Fruit fly (Drosophila melanogaster) whole organism, prepupa: ENCODE data around the gene CG11723.
A peak's percentile ranks its signal among the peaks of the same experiment; 100 is the strongest.

ENCODE experiments used
- Blimp-1 ChIP-seq: fragments of 200-800 bp; sonication (Bioruptor generic); optimal IDR thresholded peaks from 3 replicates; lab custom pipeline; 2017; ENCODE audit warnings: missing biosample characterization, missing genetic modification characterization, mild to moderate bottlenecking, moderate library complexity, missing genetic modification reagents
- CG10669 ChIP-seq: fragments of 200-800 bp; sonication (Bioruptor generic); optimal IDR thresholded peaks from 3 replicates; lab custom pipeline; 2018; ENCODE audit warnings: missing biosample characterization, mild to moderate bottlenecking, missing genetic modification characterization, moderate library complexity
- CG11294 ChIP-seq: fragments of 200-800 bp; sonication (Bioruptor generic); IDR thresholded peaks from 2 replicates; pipeline ENCODE4 v1.3.6; 2022; ENCODE audit warnings: missing biosample characterization, missing genetic modification characterization
- CG11762 ChIP-seq: fragments of 200-800 bp; sonication (Bioruptor generic); optimal IDR thresholded peaks from 3 replicates; lab custom pipeline; 2016; ENCODE audit warnings: missing biosample characterization, missing genetic modification characterization; ENCODE audit not compliant: insufficient read depth
- CG11902 ChIP-seq: fragments of 200-800 bp; sonication (Bioruptor generic); optimal IDR thresholded peaks from 3 replicates; lab custom pipeline; 2016; ENCODE audit warnings: missing biosample characterization, missing genetic modification characterization
- CG15336 ChIP-seq: fragments of 200-800 bp; sonication (Bioruptor generic); IDR thresholded peaks from 2 replicates; pipeline ENCODE4 v1.3.6; 2022; ENCODE audit warnings: missing biosample characterization, missing genetic modification characterization
- CG1621 ChIP-seq: fragments of 200-800 bp; sonication (Bioruptor generic); optimal IDR thresholded peaks from 3 replicates; lab custom pipeline; 2018; ENCODE audit warnings: missing biosample characterization, mild to moderate bottlenecking, missing genetic modification characterization
- CG16779 ChIP-seq: fragments of 200-800 bp; sonication (Bioruptor generic); optimal IDR thresholded peaks from 3 replicates; lab custom pipeline; 2017; ENCODE audit warnings: missing biosample characterization, mild to moderate bottlenecking, missing genetic modification characterization
- CG31627 ChIP-seq: fragments of 200-800 bp; sonication (Bioruptor generic); optimal IDR thresholded peaks from 3 replicates; lab custom pipeline; 2016; ENCODE audit warnings: missing biosample characterization, missing genetic modification characterization
- CG32006 ChIP-seq: fragments of 200-800 bp; sonication (Bioruptor generic); optimal IDR thresholded peaks from 3 replicates; lab custom pipeline; 2017; ENCODE audit warnings: missing biosample characterization, mild to moderate bottlenecking, missing genetic modification characterization
- CG3919 ChIP-seq: fragments of 200-800 bp; sonication (Bioruptor generic); optimal IDR thresholded peaks from 3 replicates; lab custom pipeline; 2016; ENCODE audit warnings: missing biosample characterization, missing genetic modification characterization
- CG4318 ChIP-seq: fragments of 200-800 bp; sonication (Bioruptor generic); optimal IDR thresholded peaks from 3 replicates; lab custom pipeline; 2017; ENCODE audit warnings: missing biosample characterization, mild to moderate bottlenecking, missing genetic modification characterization
- CG6163 ChIP-seq: fragments of 200-800 bp; sonication (Bioruptor generic); IDR thresholded peaks from 3 replicates; pipeline ENCODE4 v1.3.6; 2022; ENCODE audit warnings: missing biosample characterization, missing genetic modification characterization
- CG6276 ChIP-seq: fragments of 200-800 bp; sonication (Bioruptor generic); optimal IDR thresholded peaks from 2 replicates; lab custom pipeline; 2017; ENCODE audit warnings: missing biosample characterization, mild to moderate bottlenecking, missing genetic modification characterization
- CG6792 ChIP-seq: fragments of 200-800 bp; sonication (Bioruptor generic); optimal IDR thresholded peaks from 3 replicates; lab custom pipeline; 2016; ENCODE audit warnings: missing biosample characterization, missing genetic modification characterization
- CG6808 ChIP-seq: fragments of 200-800 bp; sonication (Bioruptor generic); optimal IDR thresholded peaks from 3 replicates; lab custom pipeline; 2017; ENCODE audit warnings: missing biosample characterization, missing genetic modification characterization, mild to moderate bottlenecking, moderate library complexity, missing genetic modification reagents
- CG6854 ChIP-seq: fragments of 200-800 bp; sonication (Bioruptor generic); optimal IDR thresholded peaks from 2 replicates; lab custom pipeline; 2017; ENCODE audit warnings: missing biosample characterization, mild to moderate bottlenecking, missing genetic modification characterization
- CG7368 ChIP-seq: fragments of 200-800 bp; sonication (Bioruptor generic); optimal IDR thresholded peaks from 3 replicates; lab custom pipeline; 2016; ENCODE audit warnings: missing biosample characterization, missing genetic modification characterization
- CG8119 ChIP-seq: fragments of 200-800 bp; sonication (Bioruptor generic); IDR thresholded peaks from 3 replicates; pipeline ENCODE4 v1.3.6; 2022; ENCODE audit warnings: missing biosample characterization, missing genetic modification characterization
- CG8319 ChIP-seq: fragments of 200-800 bp; sonication (Bioruptor generic); optimal IDR thresholded peaks from 3 replicates; lab custom pipeline; 2016; ENCODE audit warnings: missing biosample characterization, missing genetic modification characterization
- CG8632 ChIP-seq: fragments of 200-800 bp; sonication (Bioruptor generic); optimal IDR thresholded peaks from 3 replicates; lab custom pipeline; 2016; ENCODE audit warnings: missing biosample characterization, missing genetic modification characterization
- Eip75B ChIP-seq: fragments of 200-800 bp; sonication (Bioruptor generic); optimal IDR thresholded peaks from 3 replicates; lab custom pipeline; 2016; ENCODE audit warnings: missing biosample characterization, missing genetic modification characterization
- Eip78C ChIP-seq: fragments of 200-800 bp; sonication (Bioruptor generic); peaks from one replicate; lab custom pipeline; 2016; ENCODE audit warnings: missing biosample characterization, missing genetic modification characterization
- Eip93F ChIP-seq: fragments of 200-800 bp; sonication (Bioruptor generic); optimal IDR thresholded peaks from 2 replicates; lab custom pipeline; 2016; ENCODE audit warnings: missing biosample characterization, mild to moderate bottlenecking, missing genetic modification characterization
- Ets21C ChIP-seq: fragments of 200-800 bp; sonication (Bioruptor generic); optimal IDR thresholded peaks from 3 replicates; lab custom pipeline; 2016; ENCODE audit warnings: missing biosample characterization, missing genetic modification characterization
- Ets96B ChIP-seq: fragments of 200-800 bp; optimal IDR thresholded peaks from 2 replicates; lab custom pipeline; 2019; ENCODE audit warnings: missing biosample characterization, mild to moderate bottlenecking, missing genetic modification characterization, moderate library complexity
- Lpt ChIP-seq: fragments of 200-800 bp; sonication (Bioruptor generic); optimal IDR thresholded peaks from 3 replicates; lab custom pipeline; 2016; ENCODE audit warnings: missing biosample characterization, missing genetic modification characterization
- OdsH ChIP-seq: fragments of 200-800 bp; sonication (Bioruptor generic); optimal IDR thresholded peaks from 3 replicates; lab custom pipeline; 2016; ENCODE audit warnings: missing biosample characterization, missing genetic modification characterization
- Smox ChIP-seq: fragments of 200-800 bp; sonication (Bioruptor generic); optimal IDR thresholded peaks from 3 replicates; lab custom pipeline; 2016; ENCODE audit warnings: missing biosample characterization, missing genetic modification characterization
- Sox102F ChIP-seq: fragments of 200-800 bp; sonication (Bioruptor generic); optimal IDR thresholded peaks from 2 replicates; lab custom pipeline; 2016; ENCODE audit warnings: missing biosample characterization, mild to moderate bottlenecking, missing genetic modification characterization
- Sox14 ChIP-seq: fragments of 200-800 bp; sonication (Bioruptor generic); optimal IDR thresholded peaks from 3 replicates; lab custom pipeline; 2016; ENCODE audit warnings: missing biosample characterization, missing genetic modification characterization
- Sox15 ChIP-seq: fragments of 200-800 bp; sonication (Bioruptor generic); optimal IDR thresholded peaks from 3 replicates; lab custom pipeline; 2016; ENCODE audit warnings: missing biosample characterization, missing genetic modification characterization
- achi ChIP-seq: fragments of 200-800 bp; sonication (Bioruptor generic); optimal IDR thresholded peaks from 3 replicates; lab custom pipeline; 2016; ENCODE audit warnings: missing biosample characterization, missing genetic modification characterization
- acj6 ChIP-seq: fragments of 200-800 bp; sonication (Bioruptor generic); optimal IDR thresholded peaks from 3 replicates; lab custom pipeline; 2016; ENCODE audit warnings: missing biosample characterization, missing genetic modification characterization
- cyc ChIP-seq: fragments of 200-800 bp; sonication (Bioruptor generic); optimal IDR thresholded peaks from 3 replicates; lab custom pipeline; 2016; ENCODE audit warnings: missing biosample characterization, missing genetic modification characterization
- dac ChIP-seq: fragments of 200-800 bp; sonication (Bioruptor generic); optimal IDR thresholded peaks from 2 replicates; lab custom pipeline; 2017; ENCODE audit warnings: missing biosample characterization, mild to moderate bottlenecking, missing genetic modification characterization
- dsx ChIP-seq: fragments of 200-800 bp; optimal IDR thresholded peaks from 3 replicates; lab custom pipeline; 2019; ENCODE audit warnings: missing biosample characterization, mild to moderate bottlenecking, missing genetic modification characterization, moderate library complexity; ENCODE audit not compliant: poor library complexity, severe bottlenecking
- eg ChIP-seq: fragments of 200-800 bp; sonication (Bioruptor generic); IDR thresholded peaks from 3 replicates; pipeline ENCODE4 v1.3.6; 2022; ENCODE audit warnings: missing biosample characterization, missing genetic modification characterization
- fd59A ChIP-seq: fragments of 200-800 bp; sonication (Bioruptor generic); optimal IDR thresholded peaks from 2 replicates; lab custom pipeline; 2017; ENCODE audit warnings: missing biosample characterization, mild to moderate bottlenecking, missing genetic modification characterization, missing genetic modification reagents
- fd85E ChIP-seq: fragments of 200-800 bp; sonication (Bioruptor generic); optimal IDR thresholded peaks from 3 replicates; lab custom pipeline; 2016; ENCODE audit warnings: missing biosample characterization, missing genetic modification characterization
- fkh ChIP-seq: fragments of 200-800 bp; sonication (Bioruptor generic); optimal IDR thresholded peaks from 3 replicates; lab custom pipeline; 2017; ENCODE audit warnings: missing biosample characterization, mild to moderate bottlenecking, missing genetic modification characterization, moderate library complexity
- lz ChIP-seq: fragments of 200-800 bp; sonication (Bioruptor generic); optimal IDR thresholded peaks from 3 replicates; lab custom pipeline; 2016; ENCODE audit warnings: missing biosample characterization, missing genetic modification characterization
- net ChIP-seq: fragments of 200-800 bp; sonication (Bioruptor generic); optimal IDR thresholded peaks from 3 replicates; lab custom pipeline; 2016; ENCODE audit warnings: missing biosample characterization, missing genetic modification characterization
- pdm3 ChIP-seq: fragments of 200-800 bp; sonication (Bioruptor generic); optimal IDR thresholded peaks from 3 replicates; lab custom pipeline; 2016; ENCODE audit warnings: missing biosample characterization, missing genetic modification characterization
- salr ChIP-seq, 2 experiments: fragments of 200-800 bp; sonication (Bioruptor generic); optimal IDR thresholded peaks; 3 replicates each; lab custom pipeline; 2016 to 2018; ENCODE audit warnings: missing biosample characterization in 2 of 2, missing genetic modification characterization in 2 of 2, mild to moderate bottlenecking in 1 of 2
- spab ChIP-seq: fragments of 200-800 bp; sonication (Bioruptor generic); optimal IDR thresholded peaks from 2 replicates; lab custom pipeline; 2017; ENCODE audit warnings: missing biosample characterization, mild to moderate bottlenecking, missing genetic modification characterization, missing genetic modification reagents
- ss ChIP-seq, 2 experiments: fragments of 200-800 bp; sonication (Bioruptor generic); optimal IDR thresholded peaks; 2 replicates in 1 of 2; 3 replicates in 1 of 2; lab custom pipeline; 2017 to 2018; ENCODE audit warnings: mild to moderate bottlenecking in 2 of 2, missing biosample characterization in 2 of 2, missing genetic modification characterization in 2 of 2, moderate library complexity in 1 of 2
- svp ChIP-seq: fragments of 200-800 bp; sonication (Bioruptor generic); peaks from one replicate; lab custom pipeline; 2016; ENCODE audit warnings: missing biosample characterization, missing genetic modification characterization
- topi ChIP-seq: fragments of 200-800 bp; sonication (Bioruptor generic); optimal IDR thresholded peaks from 3 replicates; lab custom pipeline; 2016; ENCODE audit warnings: missing biosample characterization, missing genetic modification characterization

The CG11723 gene

DNA sequence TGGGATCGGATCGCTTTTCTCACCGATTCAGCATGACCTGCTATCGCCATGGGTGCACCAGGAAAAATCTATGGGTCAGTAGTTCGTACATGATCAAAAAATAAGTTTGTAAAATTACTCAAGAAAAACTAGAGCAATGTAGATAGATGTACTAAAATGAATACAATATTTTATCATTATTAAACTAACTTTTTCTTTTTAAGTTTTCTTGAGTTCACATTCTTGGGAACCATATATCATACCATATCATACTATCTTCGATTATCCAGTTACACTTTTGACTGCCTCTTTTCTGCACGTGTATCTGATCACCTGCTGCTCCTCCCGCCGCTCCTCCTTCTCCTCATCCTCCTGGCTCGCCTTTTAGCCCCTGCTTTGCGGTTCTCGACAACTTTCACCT, 38.3 kb upstream of the CG11723 start (continued):
- TF ChIP-seq Ets21C (GFP tag; lab: Kevin White, UChicago) (peak; percentile 6), CG8632 (GFP tag; lab: Kevin White, UChicago) (peak; percentile 42), dac (GFP tag; lab: Kevin White, UChicago) (peak; percentile 47), CG6854 (GFP tag; lab: Kevin White, UChicago) (no peak), CG8119 (GFP tag; lab: Robert Waterston, UW) (peak; percentile 69), fd59A (GFP tag; lab: Kevin White, UChicago) (no peak), Ets96B (no peak), Sox102F (GFP tag; lab: Kevin White, UChicago) (peak; percentile 20)

- TF ChIP-seq salr (GFP tag; optimal IDR thresholded peaks at IDR 0.05; lab: Kevin White, UChicago) (peak in 1 of 2 experiments; percentile 27), Sox14 (GFP tag; lab: Kevin White, UChicago) (peak; percentile 9), CG11762 (GFP tag; lab: Kevin White, UChicago) (peak; percentile 29), Eip75B (GFP tag; lab: Kevin White, UChicago) (peak; percentile 40), Eip93F (peak; percentile 16), achi (peak; percentile 61), Sox15 (GFP tag; lab: Kevin White, UChicago) (peak; percentile 17), Blimp-1 (no peak), CG3919 (GFP tag; lab: Kevin White, UChicago) (peak; percentile 60), eg (peak; percentile 66), CG10669 (GFP tag; lab: Kevin White, UChicago) (peak; percentile 7), net (GFP tag; lab: Kevin White, UChicago) (no peak), CG7368 (GFP tag; lab: Kevin White, UChicago) (peak; percentile 10), CG15336 (GFP tag; lab: Robert Waterston, UW) (0 out of 2 replicates have a peak, but pooled peaks have one; percentile 55), CG32006 (peak; percentile 62), spab (no peak), Ets96B (peak; percentile 38), CG11294 (no peak), fd85E (GFP tag; lab: Kevin White, UChicago) (no peak), CG8632 (GFP tag; lab: Kevin White, UChicago) (peak; percentile 26), CG16779 (tag; lab: Kevin White, UChicago) (no peak), CG6276 (GFP tag; lab: Kevin White, UChicago) (peak; percentile 56), CG1621 (tag; lab: Kevin White, UChicago) (no peak), CG4318 (GFP tag; lab: Kevin White, UChicago) (peak; percentile 2), Ets21C (GFP tag; lab: Kevin White, UChicago) (no peak), cyc (GFP tag; lab: Kevin White, UChicago) (no peak), dac (GFP tag; lab: Kevin White, UChicago) (no peak), OdsH (GFP tag; lab: Kevin White, UChicago) (peak; percentile 61), acj6 (peak; percentile 60), CG8319 (GFP tag; lab: Kevin White, UChicago) (peak; percentile 30), Smox (GFP tag; lab: Kevin White, UChicago) (peak; percentile 44), CG6792 (GFP tag; lab: Kevin White, UChicago) (peak; percentile 52), Eip78C (GFP tag; lab: Kevin White, UChicago) (peak; percentile 87), svp (peak; percentile 81), dsx (GFP tag; lab: Kevin White, UChicago) (no peak), CG11902 (GFP tag; lab: Kevin White, UChicago) (no peak), lz (no peak), Sox102F (GFP tag; lab: Kevin White, UChicago) (peak; percentile 51), CG31627 (no peak), pdm3 (GFP tag; lab: Kevin White, UChicago) (peak; percentile 43), Lpt (no peak), ss (GFP tag; optimal IDR thresholded peaks at IDR 0.05; lab: Kevin White, UChicago) (peak in 1 of 2 experiments; percentile 7), fkh (GFP tag; lab: Kevin White, UChicago) (no peak), CG6163 (GFP tag; lab: Robert Waterston, UW) (peak; percentile 71), topi (peak; percentile 17), CG8119 (GFP tag; lab: Robert Waterston, UW) (peak; percentile 70), CG6808 (GFP tag; lab: Kevin White, UChicago) (no peak)
These were observed 37.6 kb upstream of the CG11723 start for dm6 chr2L:2184659-2185058.
